Fruit fly (Drosophila melanogaster): ENCODE measurements around the gene CG9168.

CG9168 gene

DNA sequence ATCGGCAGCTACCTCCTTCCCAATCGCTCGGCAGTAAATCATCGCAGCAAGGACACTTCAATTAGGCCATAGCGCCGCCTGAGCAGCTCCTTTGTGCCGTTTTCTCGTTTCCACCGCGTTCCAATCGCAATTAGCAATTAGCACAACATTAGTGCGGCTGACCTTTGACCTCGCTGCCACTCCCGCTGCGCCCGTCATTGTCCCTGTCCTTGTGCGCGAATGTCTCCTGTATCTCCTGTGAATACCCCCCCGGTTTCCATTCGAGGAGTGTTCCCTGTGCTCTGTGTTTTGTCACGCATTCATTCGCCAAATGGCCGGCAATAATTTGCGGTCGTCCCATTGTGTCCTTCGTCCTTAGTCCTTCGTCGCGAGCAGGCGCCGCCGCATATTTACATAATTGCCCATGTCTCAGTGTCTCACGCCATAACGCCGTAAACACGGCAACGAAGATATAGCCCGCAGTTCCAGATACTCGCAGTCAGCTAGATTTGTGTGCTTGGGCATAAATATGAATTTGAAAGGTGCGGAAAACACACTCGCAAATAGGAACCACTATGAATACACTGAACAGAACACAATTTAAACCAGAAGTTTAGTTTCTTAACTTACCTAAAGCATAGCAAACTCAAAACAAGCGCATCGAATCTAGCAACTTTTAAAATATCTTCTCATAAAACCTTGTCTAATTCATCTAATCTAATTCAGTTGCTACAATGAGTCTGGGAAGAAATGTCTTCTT, at the start of gene CG9168:
Gene CG9168, plus strand, starts transcription at position 689 of the 739 bp plus-strand sequence.
- TF ChIP-seq dmrt93B (GFP tag; optimal IDR thresholded peaks at IDR 0.05) (no peak), Myc (optimal IDR thresholded peaks at IDR 0.05) (no peak), usp (GFP tag; optimal IDR thresholded peaks at IDR 0.05) (no peak), sage (GFP tag; optimal IDR thresholded peaks at IDR 0.05) (no peak), Hnf4 (GFP tag; optimal IDR thresholded peaks at IDR 0.05) (no peak), Hr83 (GFP tag; optimal IDR thresholded peaks at IDR 0.05; ENCODE audit: poor library complexity, severe bottlenecking) (no peak), jim (GFP tag; optimal IDR thresholded peaks at IDR 0.05) (no peak), br (GFP tag; optimal IDR thresholded peaks at IDR 0.05) (no peak), HLH106 (tag; optimal IDR thresholded peaks at IDR 0.05) (no peak)

DNA sequence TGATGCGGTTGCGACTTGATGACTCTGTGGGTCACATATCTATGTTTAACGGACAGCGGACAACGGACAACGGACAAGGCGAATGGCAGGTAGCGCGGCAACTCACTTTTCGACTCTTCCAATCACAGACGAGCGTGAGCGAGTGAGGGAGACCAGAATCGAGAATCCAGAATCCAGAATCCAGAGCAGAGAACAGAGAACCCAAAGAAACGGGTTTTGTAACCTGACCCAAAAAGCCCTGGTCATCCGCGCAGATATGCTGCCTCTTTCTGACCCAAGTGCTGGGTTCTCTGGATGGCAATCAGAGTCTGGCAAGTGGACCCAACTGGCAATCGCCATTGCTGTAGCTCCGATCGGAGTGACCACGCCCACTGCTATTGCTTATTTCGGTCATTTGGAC, 46.5 kb upstream of the CG9168 start:
- TF ChIP-seq brk (GFP tag; optimal IDR thresholded peaks at IDR 0.05) (no peak), Vsx2 (GFP tag; optimal IDR thresholded peaks at IDR 0.05; ENCODE audit: partially characterized antibody) (peak; percentile 9), Dif (GFP tag; optimal IDR thresholded peaks at IDR 0.05; ENCODE audit: partially characterized antibody) (peak; percentile 67), dl (GFP tag; optimal IDR thresholded peaks at IDR 0.05; ENCODE audit: insufficient read depth in 1 of 2, partially characterized antibody in 2 of 2) (peak; percentile 18 to 24)

DNA sequence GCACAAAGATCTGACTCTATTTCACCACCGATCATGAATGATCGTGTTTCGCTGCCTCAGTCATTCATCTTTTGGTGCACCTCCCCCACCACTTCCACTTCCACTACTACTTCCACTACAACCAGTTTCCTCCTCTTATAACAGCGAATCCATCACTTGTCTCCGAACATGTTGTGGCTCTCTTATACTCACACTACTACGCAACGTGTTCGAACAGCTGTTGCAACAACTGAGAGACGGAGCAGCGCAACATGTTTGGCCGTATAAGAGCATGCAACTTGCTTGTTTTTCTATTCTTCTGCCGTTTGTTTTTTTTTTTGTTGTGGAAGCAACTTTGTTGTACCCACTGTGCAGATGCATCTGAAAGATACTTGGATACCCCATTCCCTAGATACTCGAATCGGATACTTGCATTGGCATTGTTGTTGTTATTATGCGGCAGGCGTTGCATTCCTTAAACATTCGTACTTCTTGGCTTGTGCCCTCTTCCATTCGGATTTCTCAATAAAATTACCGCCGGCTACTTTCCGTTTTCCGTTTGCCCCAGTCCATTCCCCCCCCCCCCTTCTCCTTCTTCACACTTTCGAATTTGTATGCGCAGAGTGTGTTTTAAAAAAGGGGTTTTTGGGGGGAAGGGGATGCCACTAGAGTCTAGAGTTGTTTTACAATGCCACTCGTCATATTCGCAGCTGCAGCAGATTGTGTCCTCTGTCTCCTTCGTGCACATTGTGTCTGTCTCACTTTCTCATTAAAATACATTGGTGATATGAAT, 43.8 kb upstream of the CG9168 start:
- no peak for TF ChIP-seq Myc (optimal IDR thresholded peaks at IDR 0.05)
- TF ChIP-seq rgr (GFP tag; optimal IDR thresholded peaks at IDR 0.05), result no peak
- TF ChIP-seq lola (GFP tag; optimal IDR thresholded peaks at IDR 0.05), result no peak
- TF ChIP-seq jim (GFP tag; optimal IDR thresholded peaks at IDR 0.05), result no peak
- no peak for TF ChIP-seq foxo (GFP tag; optimal IDR thresholded peaks at IDR 0.05)
- TF ChIP-seq dl (GFP tag; optimal IDR thresholded peaks at IDR 0.05; ENCODE audit: insufficient read depth in 1 of 2, partially characterized antibody in 2 of 2), result peak in 1 of 2 experiments; percentile 6
- TF ChIP-seq CrebA (GFP tag; optimal IDR thresholded peaks at IDR 0.05; ENCODE audit: borderline replicate concordance), result peak; percentile 34
- no peak for TF ChIP-seq Jra (GFP tag; optimal IDR thresholded peaks at IDR 0.05)
- no peak for TF ChIP-seq sv (GFP tag; optimal IDR thresholded peaks at IDR 0.05)
- no peak for TF ChIP-seq Rel (GFP tag; optimal IDR thresholded peaks at IDR 0.05)
- TF ChIP-seq Rel (tag; optimal IDR thresholded peaks at IDR 0.05), result no peak
- TF ChIP-seq h (GFP tag; optimal IDR thresholded peaks at IDR 0.05), result no peak

DNA sequence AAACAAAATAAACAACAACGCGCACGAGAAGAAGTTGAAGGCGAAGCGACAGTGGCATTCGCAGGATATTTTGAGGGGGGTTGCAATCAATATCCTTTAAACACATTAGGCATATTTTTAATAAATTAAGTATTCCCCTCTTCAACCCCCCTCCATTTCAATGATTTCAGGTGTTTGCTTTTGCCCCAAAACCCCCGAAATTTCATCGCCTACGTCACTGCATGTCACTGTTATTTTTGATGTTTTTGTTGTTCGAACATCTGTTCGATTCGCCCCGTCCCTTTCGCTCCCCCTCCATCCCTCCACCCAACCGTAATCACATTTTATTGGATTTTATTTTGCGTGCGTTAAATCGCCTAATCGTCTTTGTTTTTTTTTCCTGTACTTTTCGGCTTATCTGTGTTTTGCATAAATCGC, 42.6 kb upstream of the CG9168 start:
- TF ChIP-seq h (GFP tag; optimal IDR thresholded peaks at IDR 0.05) (peak; percentile 92), br (GFP tag; optimal IDR thresholded peaks at IDR 0.05) (peak; percentile 80), Hr78 (GFP tag; optimal IDR thresholded peaks at IDR 0.05) (no peak), fru (GFP tag; optimal IDR thresholded peaks at IDR 0.05) (peak; percentile 83), jim (GFP tag; optimal IDR thresholded peaks at IDR 0.05) (peak; percentile 14), Hr83 (GFP tag; optimal IDR thresholded peaks at IDR 0.05; ENCODE audit: poor library complexity, severe bottlenecking) (peak; percentile 62), Mio (GFP tag; optimal IDR thresholded peaks at IDR 0.05) (no peak), tai (GFP tag; optimal IDR thresholded peaks at IDR 0.05) (peak; percentile 58), CG32264 (GFP tag; optimal IDR thresholded peaks at IDR 0.05) (peak; percentile 58), N (GFP tag; optimal IDR thresholded peaks at IDR 0.05) (no peak), dl (GFP tag; optimal IDR thresholded peaks at IDR 0.05; ENCODE audit: insufficient read depth in 1 of 2, partially characterized antibody in 2 of 2) (no peak), Myc (optimal IDR thresholded peaks at IDR 0.05) (no peak), Dif (GFP tag; optimal IDR thresholded peaks at IDR 0.05; ENCODE audit: partially characterized antibody) (no peak), sv (GFP tag; optimal IDR thresholded peaks at IDR 0.05) (peak; percentile 67), CrebA (GFP tag; optimal IDR thresholded peaks at IDR 0.05; ENCODE audit: borderline replicate concordance) (no peak), brk (GFP tag; optimal IDR thresholded peaks at IDR 0.05) (peak; percentile 12), OdsH (GFP tag; optimal IDR thresholded peaks at IDR 0.05) (peak; percentile 80), sage (GFP tag; optimal IDR thresholded peaks at IDR 0.05) (peak; percentile 18), Vsx2 (GFP tag; optimal IDR thresholded peaks at IDR 0.05; ENCODE audit: partially characterized antibody) (no peak), lola (GFP tag; optimal IDR thresholded peaks at IDR 0.05) (no peak), Sp1 (GFP tag; optimal IDR thresholded peaks at IDR 0.05) (peak; percentile 67), Hnf4 (GFP tag; optimal IDR thresholded peaks at IDR 0.05) (peak; percentile 73), Dfd (GFP tag; optimal IDR thresholded peaks at IDR 0.05) (no peak), woc (GFP tag; optimal IDR thresholded peaks at IDR 0.05) (peak; percentile 68), dmrt93B (GFP tag; optimal IDR thresholded peaks at IDR 0.05) (peak; percentile 73), Rel (GFP tag; optimal IDR thresholded peaks at IDR 0.05) (no peak), Rel (tag; optimal IDR thresholded peaks at IDR 0.05) (peak; percentile 68), dsf (GFP tag; optimal IDR thresholded peaks at IDR 0.05; ENCODE audit: borderline replicate concordance) (no peak), CG9705 (GFP tag; optimal IDR thresholded peaks at IDR 0.05) (no peak), GATAd (GFP tag; optimal IDR thresholded peaks at IDR 0.05) (no peak), rgr (GFP tag; optimal IDR thresholded peaks at IDR 0.05) (peak; percentile 86), HLH106 (tag; optimal IDR thresholded peaks at IDR 0.05) (peak; percentile 86), pan (optimal IDR thresholded peaks at IDR 0.05) (no peak), ey (GFP tag; optimal IDR thresholded peaks at IDR 0.05) (peak; percentile 85), foxo (GFP tag; optimal IDR thresholded peaks at IDR 0.05) (peak in 1 of 2 experiments; percentile 89), Jra (GFP tag; optimal IDR thresholded peaks at IDR 0.05) (peak; percentile 25), usp (GFP tag; optimal IDR thresholded peaks at IDR 0.05) (no peak)
